Worm (Caenorhabditis elegans) whole organism, midembryonic: ENCODE data around the gene T24H10.5.

Source experiments
- T22C8.4 ChIP-seq: fragments of 200-800 bp; sonication (Bioruptor generic); IDR thresholded peaks from 2 replicates; pipeline ENCODE4 v1.3.6; 2022; ENCODE audit warnings: missing genetic modification characterization, missing compliant biosample characterization
- cog-1 ChIP-seq: sonication (generic microtip); optimal IDR thresholded peaks from 2 replicates; lab custom pipeline; 2016; ENCODE audit warnings: missing genetic modification characterization, missing compliant biosample characterization
- flt-1 ChIP-seq: fragments of 200-800 bp; sonication (Bioruptor generic); IDR thresholded peaks from 2 replicates; pipeline ENCODE4 v1.3.6; 2022; ENCODE audit warnings: missing genetic modification characterization, missing compliant biosample characterization
- klf-2 ChIP-seq: fragments of 200-800 bp; sonication (Bioruptor generic); conservative IDR thresholded peaks from 2 replicates; pipeline ENCODE4 v1.3.6; 2022; ENCODE audit warnings: missing genetic modification reagents, missing genetic modification characterization, missing compliant biosample characterization
- med-1 ChIP-seq: sonication (generic microtip); optimal IDR thresholded peaks from 2 replicates; lab custom pipeline; 2017; ENCODE audit warnings: missing genetic modification characterization, mild to moderate bottlenecking, missing compliant biosample characterization, antibody characterized with exemption, missing genetic modification reagents; ENCODE audit not compliant: insufficient read depth
- ref-1 ChIP-seq: fragments of 200-800 bp; sonication (Bioruptor generic); conservative IDR thresholded peaks from 2 replicates; pipeline ENCODE4 v1.3.6; 2022; ENCODE audit warnings: missing genetic modification reagents, missing genetic modification characterization, missing compliant biosample characterization
- tab-1 ChIP-seq: fragments of 200-800 bp; sonication (Bioruptor generic); IDR thresholded peaks from 2 replicates; pipeline ENCODE4 v1.3.6; 2022; ENCODE audit warnings: missing genetic modification characterization, missing compliant biosample characterization
- ztf-23 ChIP-seq: fragments of 200-800 bp; sonication (Bioruptor generic); IDR thresholded peaks from 2 replicates; pipeline ENCODE4 v1.3.6; 2022; ENCODE audit warnings: missing genetic modification reagents, missing genetic modification characterization, missing compliant biosample characterization
- ztf-29 ChIP-seq: fragments of 200-800 bp; sonication (Bioruptor generic); IDR thresholded peaks from 2 replicates; pipeline ENCODE4 v1.3.6; 2022; ENCODE audit warnings: missing genetic modification reagents, missing genetic modification characterization, missing compliant biosample characterization

Gene T24H10.5

DNA sequence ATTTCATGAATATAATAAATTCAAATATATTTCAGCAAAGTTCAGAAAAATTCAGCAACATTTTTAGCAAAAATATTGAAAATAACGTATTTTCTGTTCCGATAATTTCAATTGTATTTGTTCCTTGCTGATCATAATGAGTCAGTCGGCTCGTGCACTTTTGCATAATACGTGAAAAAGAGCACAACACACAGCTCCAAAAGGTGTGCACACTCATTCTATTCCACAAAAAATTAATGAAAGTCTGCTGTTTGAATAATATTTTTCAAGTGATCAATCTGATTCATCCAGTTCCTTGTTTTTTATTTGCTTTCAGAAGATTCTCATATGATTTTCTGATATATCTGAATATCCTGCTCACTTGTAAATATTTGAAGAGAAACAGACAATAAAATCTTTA, 53.4 kb downstream of the T24H10.5 start:
- TF ChIP-seq tab-1, result no peak
- TF ChIP-seq med-1 (GFP tag; lab: Kevin White, UChicago), result no peak
- no peak for TF ChIP-seq klf-2 (GFP tag; lab: Robert Waterston, UW)
- no peak for TF ChIP-seq ref-1
- no peak for TF ChIP-seq ztf-23
- TF ChIP-seq flt-1 (GFP tag; lab: Robert Waterston, UW), result no peak
- no peak for TF ChIP-seq ztf-29 (GFP tag; lab: Robert Waterston, UW)
- no peak for TF ChIP-seq T22C8.4 (GFP tag; lab: Robert Waterston, UW)
- TF ChIP-seq cog-1, result no peak
